Worm (Caenorhabditis elegans) whole organism, L1 larva: ENCODE results near the gene pmp-1.

Experiments used
- C04F5.9 ChIP-seq: sonication (generic microtip); optimal IDR thresholded peaks from 2 replicates; lab custom pipeline; 2016; ENCODE audit warnings: missing genetic modification characterization, missing compliant biosample characterization
- C34B4.2 ChIP-seq: sonication (generic microtip); optimal IDR thresholded peaks from 2 replicates; lab custom pipeline; 2017; ENCODE audit warnings: mild to moderate bottlenecking, missing genetic modification characterization, missing compliant biosample characterization
- aha-1 ChIP-seq: fragments of 150-350 bp; optimal IDR thresholded peaks from 2 replicates; lab custom pipeline; 2014; ENCODE audit warnings: missing biosample characterization, missing genetic modification characterization
- alr-1 ChIP-seq: fragments of 200-800 bp; sonication (Bioruptor generic); optimal IDR thresholded peaks from 2 replicates; lab custom pipeline; 2018; ENCODE audit warnings: borderline replicate concordance, mild to moderate bottlenecking, missing genetic modification characterization, missing compliant biosample characterization
- aly-2 ChIP-seq: fragments of 150-350 bp; optimal IDR thresholded peaks from 2 replicates; lab custom pipeline; 2014; ENCODE audit warnings: missing biosample characterization, missing genetic modification characterization
- ama-1 ChIP-seq: fragments of 150-350 bp; optimal IDR thresholded peaks from 2 replicates; lab custom pipeline; 2014
- blmp-1 ChIP-seq: fragments of 150-350 bp; optimal IDR thresholded peaks from 2 replicates; lab custom pipeline; 2014; ENCODE audit warnings: missing biosample characterization, missing genetic modification characterization
- ceh-90 ChIP-seq: sonication (generic microtip); optimal IDR thresholded peaks from 2 replicates; lab custom pipeline; 2016; ENCODE audit warnings: missing genetic modification characterization, missing compliant biosample characterization
- dpl-1 ChIP-seq, 3 experiments: fragments of 150-350 bp in 2 of 3; sonication (generic microtip) in 1 of 3; optimal IDR thresholded peaks; 2 replicates each; lab custom pipeline; 2014 to 2017; ENCODE audit warnings: missing biosample characterization in 3 of 3, missing genetic modification characterization in 3 of 3, missing genetic modification reagents in 3 of 3
- efl-1 ChIP-seq, 4 experiments: fragments of 150-350 bp; optimal IDR thresholded peaks in 3 of 4; peaks in 1 of 4; 1 replicate in 1 of 4; 2 replicates in 3 of 4; lab custom pipeline; 2014; ENCODE audit warnings: missing biosample characterization in 2 of 4, missing genetic modification characterization in 2 of 4, missing genetic modification reagents in 2 of 4
- egl-13 ChIP-seq: sonication (generic microtip); optimal IDR thresholded peaks from 2 replicates; lab custom pipeline; 2016; ENCODE audit warnings: missing genotype, missing genetic modification reagents, missing genetic modification characterization, missing compliant biosample characterization
- elt-2 ChIP-seq: sonication (generic microtip); optimal IDR thresholded peaks from 2 replicates; lab custom pipeline; 2016; ENCODE audit warnings: missing genetic modification characterization, mild to moderate bottlenecking, inconsistent platforms, missing compliant biosample characterization, missing genetic modification reagents
- elt-3 ChIP-seq, 6 experiments: fragments of 150-350 bp in 1 of 6; sonication (generic microtip); optimal IDR thresholded peaks; 2 replicates each; lab custom pipeline; 2017 to 2018; ENCODE audit warnings: missing biosample characterization in 6 of 6, missing genetic modification characterization in 6 of 6, inconsistent platforms in 1 of 6
- ets-5 ChIP-seq: fragments of 200-800 bp; sonication (Bioruptor generic); IDR thresholded peaks from 2 replicates; pipeline ENCODE4 v1.3.6; 2022; ENCODE audit warnings: missing genetic modification characterization, missing compliant biosample characterization
- fkh-8 ChIP-seq: sonication (generic microtip); optimal IDR thresholded peaks from 2 replicates; lab custom pipeline; 2016; ENCODE audit warnings: mild to moderate bottlenecking, missing genetic modification characterization, missing compliant biosample characterization
- hlh-17 ChIP-seq: fragments of 200-800 bp; sonication (Bioruptor generic); optimal IDR thresholded peaks from 2 replicates; lab custom pipeline; 2018; ENCODE audit warnings: missing genetic modification characterization, mild to moderate bottlenecking, missing compliant biosample characterization, moderate library complexity, borderline replicate concordance
- hlh-4 ChIP-seq: sonication (generic microtip); optimal IDR thresholded peaks from 2 replicates; lab custom pipeline; 2016; ENCODE audit warnings: mild to moderate bottlenecking, missing genetic modification characterization, missing compliant biosample characterization
- hpl-2 ChIP-seq: fragments of 150-350 bp; optimal IDR thresholded peaks from 2 replicates; lab custom pipeline; 2014; ENCODE audit warnings: missing biosample characterization, missing genetic modification reagents, missing genetic modification characterization
- jun-1 ChIP-seq: fragments of 150-350 bp; optimal IDR thresholded peaks from 2 replicates; lab custom pipeline; 2014; ENCODE audit warnings: missing biosample characterization, missing genetic modification reagents, missing genetic modification characterization
- lin-14 ChIP-seq: fragments of 200-800 bp; sonication (Bioruptor generic); optimal IDR thresholded peaks from 2 replicates; lab custom pipeline; 2018; ENCODE audit warnings: mild to moderate bottlenecking, missing genetic modification characterization, moderate library complexity, missing compliant biosample characterization
- lin-15B ChIP-seq: fragments of 150-350 bp; sonication (generic microtip); optimal IDR thresholded peaks from 3 replicates; lab custom pipeline; 2014; ENCODE audit warnings: missing biosample characterization, missing genetic modification characterization
- lin-35 ChIP-seq, 2 experiments: fragments of 150-350 bp; optimal IDR thresholded peaks; 2 replicates each; lab custom pipeline; 2014; ENCODE audit warnings: missing biosample characterization in 2 of 2, missing genetic modification characterization in 2 of 2, missing genetic modification reagents in 2 of 2
- lin-39 ChIP-seq: fragments of 150-350 bp; optimal IDR thresholded peaks from 2 replicates; lab custom pipeline; 2014; ENCODE audit warnings: missing biosample characterization, missing genetic modification reagents, missing genetic modification characterization
- lsy-2 ChIP-seq, 2 experiments: fragments of 150-350 bp; optimal IDR thresholded peaks; 2 replicates each; lab custom pipeline; 2014; ENCODE audit warnings: missing biosample characterization in 2 of 2, missing genetic modification characterization in 2 of 2
- mab-9 ChIP-seq: fragments of 200-800 bp; sonication (Bioruptor generic); IDR thresholded peaks from 2 replicates; pipeline ENCODE4 v1.3.6; 2022; ENCODE audit warnings: missing genetic modification reagents, missing genetic modification characterization, missing compliant biosample characterization
- nhr-12 ChIP-seq: sonication (generic microtip); optimal IDR thresholded peaks from 2 replicates; lab custom pipeline; 2017; ENCODE audit warnings: missing biosample characterization, missing genetic modification characterization
- nhr-19 ChIP-seq: fragments of 200-800 bp; sonication (Bioruptor generic); conservative IDR thresholded peaks from 2 replicates; pipeline ENCODE4 v1.3.6; 2022; ENCODE audit warnings: missing genetic modification characterization, missing compliant biosample characterization
- nhr-20 ChIP-seq: sonication (generic microtip); optimal IDR thresholded peaks from 2 replicates; lab custom pipeline; 2016; ENCODE audit warnings: mild to moderate bottlenecking, missing genetic modification characterization, missing compliant biosample characterization
- nhr-71 ChIP-seq: sonication (generic microtip); optimal IDR thresholded peaks from 2 replicates; lab custom pipeline; 2016; ENCODE audit warnings: mild to moderate bottlenecking, missing genetic modification characterization, moderate library complexity, missing compliant biosample characterization
- nhr-76 ChIP-seq: sonication (generic microtip); optimal IDR thresholded peaks from 2 replicates; lab custom pipeline; 2017; ENCODE audit warnings: missing biosample characterization, missing genetic modification characterization
- nhr-77 ChIP-seq: fragments of 150-350 bp; optimal IDR thresholded peaks from 2 replicates; lab custom pipeline; 2014; ENCODE audit warnings: missing biosample characterization, missing genetic modification characterization
- nhr-90 ChIP-seq: sonication (generic microtip); optimal IDR thresholded peaks from 2 replicates; lab custom pipeline; 2016; ENCODE audit warnings: mild to moderate bottlenecking, missing genetic modification characterization, missing compliant biosample characterization; ENCODE audit not compliant: poor library complexity
- pax-3 ChIP-seq: fragments of 200-800 bp; sonication (Bioruptor generic); optimal IDR thresholded peaks from 2 replicates; lab custom pipeline; 2018; ENCODE audit warnings: mild to moderate bottlenecking, missing genetic modification characterization, moderate library complexity, missing compliant biosample characterization
- snpc-4 ChIP-seq: fragments of 150-350 bp; optimal IDR thresholded peaks from 2 replicates; lab custom pipeline; 2014; ENCODE audit warnings: missing biosample characterization, missing genetic modification characterization
- snu-23 ChIP-seq: sonication (generic microtip); optimal IDR thresholded peaks from 2 replicates; lab custom pipeline; 2016; ENCODE audit warnings: missing genetic modification characterization, missing compliant biosample characterization
- sox-4 ChIP-seq: sonication (generic microtip); optimal IDR thresholded peaks from 2 replicates; lab custom pipeline; 2016; ENCODE audit warnings: missing genetic modification characterization, missing compliant biosample characterization
- sup-37 ChIP-seq: fragments of 200-800 bp; sonication (Bioruptor generic); optimal IDR thresholded peaks from 2 replicates; lab custom pipeline; 2018; ENCODE audit warnings: mild to moderate bottlenecking, missing genetic modification characterization, missing compliant biosample characterization
- swsn-7 ChIP-seq: sonication (generic microtip); optimal IDR thresholded peaks from 2 replicates; lab custom pipeline; 2016; ENCODE audit warnings: missing genetic modification characterization, missing compliant biosample characterization
- tbx-2 ChIP-seq: sonication (generic microtip); optimal IDR thresholded peaks from 2 replicates; lab custom pipeline; 2016; ENCODE audit warnings: missing genetic modification characterization, missing compliant biosample characterization
- tlp-1 ChIP-seq: fragments of 150-350 bp; optimal IDR thresholded peaks from 2 replicates; lab custom pipeline; 2014; ENCODE audit warnings: missing biosample characterization, missing genetic modification characterization
- unc-130 ChIP-seq: fragments of 150-350 bp; optimal IDR thresholded peaks from 2 replicates; lab custom pipeline; 2017; ENCODE audit warnings: missing biosample characterization, missing genetic modification characterization, inconsistent platforms
- unc-62 ChIP-seq: fragments of 150-350 bp; optimal IDR thresholded peaks from 2 replicates; lab custom pipeline; 2014; ENCODE audit warnings: missing biosample characterization, missing genetic modification reagents, missing genetic modification characterization
- unc-86 ChIP-seq: sonication (generic microtip); optimal IDR thresholded peaks from 2 replicates; lab custom pipeline; 2016; ENCODE audit warnings: missing genetic modification characterization, missing compliant biosample characterization
- ztf-11 ChIP-seq, 2 experiments: sonication (generic microtip); optimal IDR thresholded peaks; 2 replicates each; lab custom pipeline; 2016 to 2017; ENCODE audit warnings: missing genetic modification characterization in 2 of 2, missing biosample characterization in 1 of 2, missing compliant biosample characterization in 1 of 2

The pmp-1 gene

DNA sequence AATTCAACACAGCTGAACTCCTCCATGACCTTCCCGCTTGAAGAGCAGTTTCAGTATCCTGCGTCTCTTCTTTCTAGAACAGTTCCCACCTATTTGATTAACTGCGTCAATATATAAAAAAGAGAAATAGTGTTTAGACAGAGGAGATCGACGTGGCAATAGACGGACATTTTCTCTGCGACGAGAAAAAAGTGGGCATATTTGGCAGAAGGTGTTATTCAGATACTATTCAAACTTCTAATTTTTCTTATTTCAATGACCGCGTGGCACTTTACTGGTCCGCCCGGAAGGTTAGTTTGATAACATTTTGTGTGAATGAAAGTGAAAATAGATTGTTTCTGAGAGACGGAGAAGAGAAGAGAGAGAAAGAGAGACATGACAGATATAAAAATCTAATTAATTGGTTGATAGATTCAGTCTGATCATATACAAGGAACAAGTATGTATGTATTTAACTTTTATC, 35.6 kb downstream of the pmp-1 start, which contains the start of gene tbc-6 (continued):
- TF ChIP-seq elt-3 (tag; optimal IDR thresholded peaks at IDR 0.05; lab: Kevin White, UChicago) (peak in 3 of 6 experiments; percentile 87 to 95 (median 89)), mab-9 (GFP tag; lab: Robert Waterston, UW) (no peak), nhr-76 (no peak), pax-3 (tag; lab: Kevin White, UChicago) (no peak), hlh-4 (tag; lab: Kevin White, UChicago) (no peak), ceh-90 (tag; lab: Kevin White, UChicago) (no peak), blmp-1 (tag; lab: Kevin White, UChicago) (peak; percentile 93), ztf-11 (tag; optimal IDR thresholded peaks at IDR 0.05; lab: Kevin White, UChicago) (no peak), unc-62 (GFP tag; lab: Kevin White, UChicago) (no peak), nhr-19 (GFP tag; lab: Robert Waterston, UW) (peak; percentile 67), sox-4 (tag; lab: Kevin White, UChicago) (no peak), hlh-17 (GFP tag; lab: Kevin White, UChicago) (no peak), C34B4.2 (tag; lab: Kevin White, UChicago) (no peak), lsy-2 (tag; optimal IDR thresholded peaks at IDR 0.05; lab: Kevin White, UChicago) (peak; percentile 15 to 64), C04F5.9 (tag; lab: Kevin White, UChicago) (no peak), nhr-12 (tag; lab: Kevin White, UChicago) (no peak), egl-13 (no peak), lin-39 (tag; lab: Kevin White, UChicago) (peak; percentile 45), snu-23 (GFP tag; lab: Kevin White, UChicago) (peak; percentile 61), jun-1 (no peak), unc-130 (peak; percentile 36), lin-14 (GFP tag; lab: Kevin White, UChicago) (peak; percentile 89), hpl-2 (GFP tag; lab: Kevin White, UChicago) (no peak), fkh-8 (no peak), sup-37 (GFP tag; lab: Kevin White, UChicago) (no peak), nhr-77 (tag; lab: Kevin White, UChicago) (peak; percentile 17), lin-15B (tag; lab: Kevin White, UChicago) (no peak), swsn-7 (tag; lab: Kevin White, UChicago) (no peak), ama-1 (lab: Kevin White, UChicago) (no peak), dpl-1 (GFP tag; optimal IDR thresholded peaks at IDR 0.05; lab: Kevin White, UChicago) (peak in 1 of 3 experiments; percentile 21), alr-1 (tag; lab: Kevin White, UChicago) (no peak)
- TF ChIP-seq, all 84 proteins: peak for 32

DNA sequence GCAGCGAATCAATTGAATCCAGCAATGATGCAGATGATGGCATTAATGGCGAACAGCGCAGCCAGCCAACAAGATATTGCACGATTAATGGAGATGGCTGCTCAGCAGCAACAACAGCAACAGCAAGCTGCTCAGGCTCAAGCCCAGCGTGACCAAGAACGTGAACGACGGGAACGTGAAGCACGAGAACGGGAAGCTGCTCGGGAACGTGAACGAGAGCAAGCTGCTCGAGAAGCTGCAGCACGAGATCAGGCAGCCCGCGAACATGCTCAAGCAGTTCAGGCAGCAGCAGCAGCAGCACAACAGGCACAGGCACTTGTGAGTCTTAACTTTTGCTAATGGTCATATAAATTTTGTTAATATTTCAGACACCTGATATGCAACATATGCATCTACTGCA, 36.8 kb downstream of the pmp-1 start:
- TF ChIP-seq unc-86 (tag; lab: Kevin White, UChicago) (no peak), tlp-1 (tag; lab: Kevin White, UChicago) (no peak), nhr-20 (tag; lab: Kevin White, UChicago) (no peak), aha-1 (tag; lab: Kevin White, UChicago) (no peak), tbx-2 (tag; lab: Kevin White, UChicago) (no peak)

ce11 chrII:6845006-6845459, 38.5 kb downstream of the pmp-1 start:
- TF ChIP-seq alr-1 (tag; lab: Kevin White, UChicago) (no peak), lsy-2 (tag; optimal IDR thresholded peaks at IDR 0.05; lab: Kevin White, UChicago) (peak in 1 of 2 experiments; percentile 1), snu-23 (GFP tag; lab: Kevin White, UChicago) (peak; percentile 41), ets-5 (GFP tag; lab: Robert Waterston, UW) (no peak), efl-1 (optimal IDR thresholded peaks at IDR 0.05; lab: Kevin White, UChicago) (no peak), efl-1 (GFP tag; optimal IDR thresholded peaks at IDR 0.05 in 1 of 2; lab: Kevin White, UChicago) (peak in 1 of 2 experiments; percentile 87), nhr-20 (tag; lab: Kevin White, UChicago) (peak; percentile 30), nhr-71 (tag; lab: Kevin White, UChicago) (peak; percentile 32), lin-35 (GFP tag; optimal IDR thresholded peaks at IDR 0.05; lab: Kevin White, UChicago) (no peak), blmp-1 (tag; lab: Kevin White, UChicago) (peak; percentile 69), elt-3 (tag; optimal IDR thresholded peaks at IDR 0.05; lab: Kevin White, UChicago) (peak in 2 of 6 experiments; percentile 33 to 69), nhr-90 (tag; lab: Kevin White, UChicago) (peak; percentile 12), elt-2 (tag; lab: Kevin White, UChicago) (peak; percentile 49), tbx-2 (tag; lab: Kevin White, UChicago) (peak; percentile 63), aly-2 (tag; lab: Kevin White, UChicago) (no peak), snpc-4 (tag; lab: Kevin White, UChicago) (no peak)
